Worm (Caenorhabditis elegans) whole organism, mixed stage, embryonic: ENCODE results near the gene C49H3.4.

ENCODE experiments used
- M03D4.4 ChIP-seq: sonication (generic microtip); optimal IDR thresholded peaks from 2 replicates; lab custom pipeline; 2017; ENCODE audit warnings: mild to moderate bottlenecking, missing genetic modification characterization, missing compliant biosample characterization
- blmp-1 ChIP-seq: fragments of 150-350 bp; optimal IDR thresholded peaks from 2 replicates; lab custom pipeline; 2014; ENCODE audit warnings: missing biosample characterization, missing genetic modification characterization
- ces-1 ChIP-seq: fragments of 150-350 bp; optimal IDR thresholded peaks from 2 replicates; lab custom pipeline; 2014; ENCODE audit warnings: missing biosample characterization, missing genetic modification reagents, missing genetic modification characterization
- nhr-12 ChIP-seq: fragments of 150-350 bp; optimal IDR thresholded peaks from 2 replicates; lab custom pipeline; 2014; ENCODE audit warnings: missing biosample characterization, missing genetic modification characterization
- nhr-2 ChIP-seq: fragments of 150-350 bp; optimal IDR thresholded peaks from 2 replicates; lab custom pipeline; 2014; ENCODE audit warnings: missing biosample characterization, missing genetic modification characterization
- nhr-237 ChIP-seq: fragments of 150-350 bp; optimal IDR thresholded peaks from 2 replicates; lab custom pipeline; 2014; ENCODE audit warnings: missing biosample characterization, missing genetic modification characterization
- nhr-76 ChIP-seq: sonication (generic microtip); optimal IDR thresholded peaks from 2 replicates; lab custom pipeline; 2017; ENCODE audit warnings: missing biosample characterization, missing genetic modification characterization
- pha-4 ChIP-seq: fragments of 150-350 bp; optimal IDR thresholded peaks from 2 replicates; lab custom pipeline; 2018; ENCODE audit warnings: missing biosample characterization, missing genetic modification reagents, missing genetic modification characterization
- snpc-4 ChIP-seq: fragments of 150-350 bp; optimal IDR thresholded peaks from 2 replicates; lab custom pipeline; 2014; ENCODE audit warnings: missing biosample characterization, missing genetic modification characterization
- sptf-1 ChIP-seq: sonication (generic microtip); optimal IDR thresholded peaks from 2 replicates; lab custom pipeline; 2017; ENCODE audit warnings: mild to moderate bottlenecking, missing genetic modification characterization, moderate library complexity, missing compliant biosample characterization
- unc-39 ChIP-seq: fragments of 150-350 bp; optimal IDR thresholded peaks from 2 replicates; lab custom pipeline; 2014; ENCODE audit warnings: missing biosample characterization, missing genetic modification characterization
- zip-8 ChIP-seq: fragments of 150-350 bp; optimal IDR thresholded peaks from 2 replicates; lab custom pipeline; 2014; ENCODE audit warnings: missing biosample characterization, missing genetic modification characterization

- no peak for TF ChIP-seq M03D4.4
- TF ChIP-seq nhr-76 (tag; lab: Kevin White, UChicago), result no peak
- TF ChIP-seq nhr-2 (tag; lab: Kevin White, UChicago), result no peak
- TF ChIP-seq nhr-12 (tag; lab: Kevin White, UChicago), result no peak
- TF ChIP-seq unc-39 (tag; lab: Kevin White, UChicago), result no peak
- TF ChIP-seq nhr-237 (tag; lab: Kevin White, UChicago), result no peak
- no peak for TF ChIP-seq pha-4 (tag; lab: Kevin White, UChicago)
- TF ChIP-seq blmp-1 (tag; lab: Kevin White, UChicago), result no peak
- TF ChIP-seq ces-1 (GFP tag; lab: Kevin White, UChicago), result no peak
- TF ChIP-seq snpc-4 (tag; lab: Kevin White, UChicago), result no peak
- no peak for TF ChIP-seq sptf-1 (tag; lab: Kevin White, UChicago)
- TF ChIP-seq zip-8 (tag; lab: Kevin White, UChicago), result no peak
Observed at ce11 chrIV:7938834-7939233, 23.7 kb downstream of the C49H3.4 start, which contains the start of gene F20D12.7.
